Fruit fly (Drosophila melanogaster) whole organism, embryonic: ENCODE results near the gene ZnT33D.
A peak's percentile ranks its signal among the peaks of the same experiment; 100 is the strongest.

Experiments
- Abd-B ChIP-seq: fragments of 200-800 bp; sonication (Bioruptor generic); optimal IDR thresholded peaks from 2 replicates; lab custom pipeline; 2018; ENCODE audit warnings: missing biosample characterization, mild to moderate bottlenecking, missing genetic modification characterization, moderate library complexity
- CG10321 ChIP-seq: fragments of 200-800 bp; sonication (Bioruptor generic); IDR thresholded peaks from 2 replicates; pipeline ENCODE4 v1.3.6; 2022; ENCODE audit warnings: missing biosample characterization, missing genetic modification characterization
- CG11504 ChIP-seq: fragments of 200-800 bp; sonication (Bioruptor generic); optimal IDR thresholded peaks from 3 replicates; lab custom pipeline; 2019; ENCODE audit warnings: missing biosample characterization, mild to moderate bottlenecking, missing genetic modification characterization, moderate library complexity
- CG12942 ChIP-seq: fragments of 200-800 bp; sonication (Bioruptor generic); optimal IDR thresholded peaks from 3 replicates; lab custom pipeline; 2016; ENCODE audit warnings: missing biosample characterization, missing genetic modification characterization
- CG13775 ChIP-seq: fragments of 200-800 bp; sonication (Bioruptor generic); optimal IDR thresholded peaks from 3 replicates; lab custom pipeline; 2017; ENCODE audit warnings: missing biosample characterization, mild to moderate bottlenecking, missing genetic modification characterization
- CG16779 ChIP-seq: fragments of 200-800 bp; sonication (Bioruptor generic); IDR thresholded peaks from 2 replicates; pipeline ENCODE4 v1.3.6; 2022; ENCODE audit warnings: missing biosample characterization, missing genetic modification characterization
- CG17802 ChIP-seq: fragments of 200-800 bp; sonication (Bioruptor generic); optimal IDR thresholded peaks from 2 replicates; lab custom pipeline; 2018; ENCODE audit warnings: missing biosample characterization, mild to moderate bottlenecking, missing genetic modification characterization, moderate library complexity
- CG1832 ChIP-seq: fragments of 200-800 bp; sonication (Bioruptor generic); optimal IDR thresholded peaks from 2 replicates; lab custom pipeline; 2017; ENCODE audit warnings: missing biosample characterization, mild to moderate bottlenecking, missing genetic modification characterization, inconsistent platforms
- CG2120 ChIP-seq: fragments of 200-800 bp; sonication (Bioruptor generic); optimal IDR thresholded peaks from 3 replicates; lab custom pipeline; 2016; ENCODE audit warnings: missing biosample characterization, missing genetic modification characterization
- CG3065 ChIP-seq: fragments of 200-800 bp; sonication (Bioruptor generic); optimal IDR thresholded peaks from 2 replicates; lab custom pipeline; 2016; ENCODE audit warnings: missing biosample characterization, missing genetic modification characterization
- CG34224 ChIP-seq: fragments of 200-800 bp; sonication (Bioruptor generic); IDR thresholded peaks from 3 replicates; pipeline ENCODE4 v1.3.6; 2022; ENCODE audit warnings: missing biosample characterization, missing genetic modification characterization; ENCODE audit not compliant: partially characterized antibody
- CG4360 ChIP-seq: fragments of 200-800 bp; sonication (Bioruptor generic); IDR thresholded peaks from 2 replicates; pipeline ENCODE4 v1.3.6; 2022; ENCODE audit warnings: missing biosample characterization, missing genetic modification characterization
- CG6813 ChIP-seq: fragments of 200-800 bp; sonication (Bioruptor generic); optimal IDR thresholded peaks from 2 replicates; lab custom pipeline; 2017; ENCODE audit warnings: missing biosample characterization, missing genetic modification characterization, mild to moderate bottlenecking, moderate library complexity, missing genetic modification reagents
- CG7963 ChIP-seq: fragments of 200-800 bp; sonication (Bioruptor generic); IDR thresholded peaks from 3 replicates; pipeline ENCODE4 v1.3.6; 2022; ENCODE audit warnings: missing biosample characterization, missing genetic modification characterization; ENCODE audit not compliant: partially characterized antibody
- CG7987 ChIP-seq: fragments of 200-800 bp; sonication (Bioruptor generic); optimal IDR thresholded peaks from 2 replicates; lab custom pipeline; 2018; ENCODE audit warnings: missing biosample characterization, mild to moderate bottlenecking, missing genetic modification characterization, moderate library complexity
- CG8388 ChIP-seq: fragments of 200-800 bp; sonication (Bioruptor generic); optimal IDR thresholded peaks from 2 replicates; lab custom pipeline; 2019; ENCODE audit warnings: missing biosample characterization, mild to moderate bottlenecking, missing genetic modification characterization, moderate library complexity
- CG8765 ChIP-seq: fragments of 200-800 bp; sonication (Bioruptor generic); IDR thresholded peaks from 2 replicates; pipeline ENCODE4 v1.3.6; 2022; ENCODE audit warnings: missing biosample characterization, missing genetic modification characterization
- CG9727 ChIP-seq: fragments of 200-800 bp; sonication (Bioruptor generic); optimal IDR thresholded peaks from 3 replicates; lab custom pipeline; 2017; ENCODE audit warnings: missing biosample characterization, mild to moderate bottlenecking, missing genetic modification characterization
- Chrac-16 ChIP-seq: fragments of 200-800 bp; sonication (Bioruptor generic); optimal IDR thresholded peaks from 3 replicates; lab custom pipeline; 2016; ENCODE audit warnings: missing biosample characterization, missing genetic modification characterization
- Dad ChIP-seq: fragments of 200-800 bp; sonication (Bioruptor generic); optimal IDR thresholded peaks from 3 replicates; lab custom pipeline; 2016; ENCODE audit warnings: missing biosample characterization, missing genetic modification characterization
- Deaf1 ChIP-seq: fragments of 200-800 bp; optimal IDR thresholded peaks from 3 replicates; lab custom pipeline; 2019; ENCODE audit warnings: missing biosample characterization, mild to moderate bottlenecking, missing genetic modification characterization, moderate library complexity
- Dfd ChIP-seq, 2 experiments: fragments of >200 bp; optimal IDR thresholded peaks; 2 replicates each; lab custom pipeline; 2017; ENCODE audit warnings: missing biosample characterization in 2 of 2, missing genetic modification characterization in 2 of 2
- Doc2 ChIP-seq: fragments of 200-800 bp; sonication (Bioruptor generic); IDR thresholded peaks from 2 replicates; pipeline ENCODE4 v1.3.6; 2022; ENCODE audit warnings: missing biosample characterization, missing genetic modification characterization
- Eip74EF ChIP-seq, 2 experiments: fragments of 200-800 bp in 1 of 2; fragments of >200 bp in 1 of 2; sonication (Bioruptor generic) in 1 of 2; optimal IDR thresholded peaks; 2 replicates each; lab custom pipeline; 2017 to 2019; ENCODE audit warnings: missing biosample characterization in 2 of 2, missing genetic modification characterization in 2 of 2, mild to moderate bottlenecking in 1 of 2, moderate library complexity in 1 of 2
- HLH3B ChIP-seq: fragments of 200-800 bp; sonication (Bioruptor generic); IDR thresholded peaks from 2 replicates; pipeline ENCODE4 v1.3.6; 2022; ENCODE audit warnings: missing biosample characterization, missing genetic modification characterization
- HLH54F ChIP-seq: fragments of 200-800 bp; sonication (Bioruptor generic); optimal IDR thresholded peaks from 3 replicates; lab custom pipeline; 2016; ENCODE audit warnings: missing biosample characterization, missing genetic modification characterization
- Hr51 ChIP-seq, 2 experiments: fragments of 200-800 bp; sonication (Bioruptor generic); optimal IDR thresholded peaks; 2 replicates in 1 of 2; 3 replicates in 1 of 2; lab custom pipeline; 2016 to 2018; ENCODE audit warnings: missing biosample characterization in 2 of 2, missing genetic modification characterization in 2 of 2, mild to moderate bottlenecking in 1 of 2, moderate library complexity in 1 of 2
- Jarid2 ChIP-seq: fragments of 200-800 bp; sonication (Bioruptor generic); optimal IDR thresholded peaks from 3 replicates; lab custom pipeline; 2017; ENCODE audit warnings: mild to moderate bottlenecking, missing biosample characterization, missing genetic modification reagents, missing genetic modification characterization
- Mad ChIP-seq: fragments of 200-800 bp; sonication (Bioruptor generic); optimal IDR thresholded peaks from 2 replicates; lab custom pipeline; 2016; ENCODE audit warnings: missing biosample characterization, missing genetic modification characterization
- NC2β ChIP-seq: fragments of 200-800 bp; sonication (Bioruptor generic); optimal IDR thresholded peaks from 2 replicates; lab custom pipeline; 2016; ENCODE audit warnings: missing biosample characterization, missing genetic modification characterization
- Scr ChIP-seq: fragments of 200-800 bp; sonication (Bioruptor generic); IDR thresholded peaks from 2 replicates; pipeline ENCODE4 v1.3.6; 2022; ENCODE audit warnings: missing biosample characterization, missing genetic modification characterization; ENCODE audit not compliant: partially characterized antibody
- Side ChIP-seq: fragments of 200-800 bp; sonication (Bioruptor generic); optimal IDR thresholded peaks from 2 replicates; lab custom pipeline; 2016; ENCODE audit warnings: missing biosample characterization, missing genetic modification characterization
- Tbp ChIP-seq: fragments of >200 bp; optimal IDR thresholded peaks from 2 replicates; lab custom pipeline; 2018; ENCODE audit warnings: missing biosample characterization, missing genetic modification characterization
- Trl ChIP-seq, 3 experiments: fragments of >200 bp in 2 of 3; fragments of 200-800 bp in 1 of 3; sonication (Bioruptor generic) in 1 of 3; optimal IDR thresholded peaks; 2 replicates in 1 of 3; 3 replicates in 2 of 3; lab custom pipeline; 2016 to 2017; ENCODE audit warnings: missing biosample characterization in 1 of 3, missing genetic modification characterization in 1 of 3
- abd-A ChIP-seq: fragments of 200-800 bp; sonication (Bioruptor generic); optimal IDR thresholded peaks from 3 replicates; lab custom pipeline; 2019; ENCODE audit warnings: missing biosample characterization, mild to moderate bottlenecking, missing genetic modification characterization, moderate library complexity
- ase ChIP-seq: fragments of 200-800 bp; sonication (Bioruptor generic); IDR thresholded peaks from 3 replicates; pipeline ENCODE4 v1.3.6; 2022; ENCODE audit warnings: missing biosample characterization, missing genetic modification characterization
- chif ChIP-seq, 2 experiments: fragments of 200-800 bp; sonication (Bioruptor generic); optimal IDR thresholded peaks; 3 replicates each; lab custom pipeline; 2016; ENCODE audit warnings: missing biosample characterization in 2 of 2, missing genetic modification characterization in 2 of 2
- dpn ChIP-seq, 2 experiments: fragments of 200-800 bp; sonication (Bioruptor generic); optimal IDR thresholded peaks; 3 replicates each; lab custom pipeline; 2016; ENCODE audit warnings: missing biosample characterization in 2 of 2, missing genetic modification characterization in 2 of 2
- eve ChIP-seq, 2 experiments: fragments of >200 bp; optimal IDR thresholded peaks; 2 replicates each; lab custom pipeline; 2017; ENCODE audit warnings: missing biosample characterization in 2 of 2, missing genetic modification characterization in 2 of 2
- exex ChIP-seq: fragments of 200-800 bp; sonication (Bioruptor generic); optimal IDR thresholded peaks from 4 replicates; lab custom pipeline; 2018; ENCODE audit warnings: missing biosample characterization, mild to moderate bottlenecking, missing genetic modification characterization, moderate library complexity
- p53 ChIP-seq: fragments of 200-800 bp; sonication (Bioruptor generic); optimal IDR thresholded peaks from 2 replicates; lab custom pipeline; 2016; ENCODE audit warnings: missing biosample characterization, missing genetic modification characterization
- pzg ChIP-seq: fragments of 200-800 bp; sonication (Bioruptor generic); optimal IDR thresholded peaks from 3 replicates; lab custom pipeline; 2018; ENCODE audit warnings: missing biosample characterization, mild to moderate bottlenecking, missing genetic modification characterization, moderate library complexity
- schlank ChIP-seq: fragments of 200-800 bp; sonication (Bioruptor generic); optimal IDR thresholded peaks from 2 replicates; lab custom pipeline; 2018; ENCODE audit warnings: missing biosample characterization, mild to moderate bottlenecking, missing genetic modification characterization
- sens ChIP-seq: fragments of 200-800 bp; sonication (Bioruptor generic); peaks from one replicate; lab custom pipeline; 2016; ENCODE audit warnings: missing biosample characterization, missing genetic modification characterization
- slou ChIP-seq: fragments of 200-800 bp; sonication (Bioruptor generic); optimal IDR thresholded peaks from 3 replicates; lab custom pipeline; 2016; ENCODE audit warnings: missing biosample characterization, missing genetic modification characterization
- sqz ChIP-seq: fragments of 200-800 bp; sonication (Bioruptor generic); optimal IDR thresholded peaks from 3 replicates; lab custom pipeline; 2018; ENCODE audit warnings: missing biosample characterization, mild to moderate bottlenecking, missing genetic modification characterization
- sr ChIP-seq: fragments of 200-800 bp; sonication (Bioruptor generic); IDR thresholded peaks from 3 replicates; pipeline ENCODE4 v1.3.6; 2022; ENCODE audit warnings: missing biosample characterization, missing genetic modification characterization
- twi ChIP-seq: fragments of 200-800 bp; optimal IDR thresholded peaks from 2 replicates; lab custom pipeline; 2019; ENCODE audit warnings: missing biosample characterization, mild to moderate bottlenecking, missing genetic modification characterization, moderate library complexity
- vvl ChIP-seq: fragments of 200-800 bp; sonication (Bioruptor generic); IDR thresholded peaks from 2 replicates; pipeline ENCODE4 v1.3.6; 2022; ENCODE audit warnings: missing biosample characterization, missing genetic modification characterization
- wdn ChIP-seq: fragments of 200-800 bp; sonication (Bioruptor generic); IDR thresholded peaks from 2 replicates; pipeline ENCODE4 v1.3.6; 2022; ENCODE audit warnings: missing biosample characterization, missing genetic modification characterization

Gene ZnT33D

dm6 chr2L:12134125-12134378, 30.0 kb upstream of the ZnT33D start:
- TF ChIP-seq CG7963 (no peak), Dad (GFP tag; lab: Kevin White, UChicago) (no peak), Trl (optimal IDR thresholded peaks at IDR 0.05; lab: Kevin White, UChicago) (peak; percentile 73 to 84), Trl (GFP tag; optimal IDR thresholded peaks at IDR 0.05; lab: Kevin White, UChicago) (no peak), pzg (GFP tag; lab: Kevin White, UChicago) (no peak), slou (GFP tag; lab: Kevin White, UChicago) (no peak), Scr (GFP tag; lab: Robert Waterston, UW) (no peak), CG3065 (GFP tag; lab: Kevin White, UChicago) (no peak), schlank (tag; lab: Kevin White, UChicago) (no peak), CG8765 (GFP tag; lab: Robert Waterston, UW) (no peak), CG4360 (GFP tag; lab: Robert Waterston, UW) (no peak), Abd-B (no peak), CG8388 (GFP tag; lab: Kevin White, UChicago) (no peak), dpn (GFP tag; optimal IDR thresholded peaks at IDR 0.05; lab: Kevin White, UChicago) (no peak), sqz (GFP tag; lab: Kevin White, UChicago) (peak; percentile 13), NC2β (GFP tag; lab: Kevin White, UChicago) (no peak), ase (GFP tag; lab: Robert Waterston, UW) (no peak), CG9727 (GFP tag; lab: Kevin White, UChicago) (no peak), Chrac-16 (GFP tag; lab: Kevin White, UChicago) (no peak)

DNA sequence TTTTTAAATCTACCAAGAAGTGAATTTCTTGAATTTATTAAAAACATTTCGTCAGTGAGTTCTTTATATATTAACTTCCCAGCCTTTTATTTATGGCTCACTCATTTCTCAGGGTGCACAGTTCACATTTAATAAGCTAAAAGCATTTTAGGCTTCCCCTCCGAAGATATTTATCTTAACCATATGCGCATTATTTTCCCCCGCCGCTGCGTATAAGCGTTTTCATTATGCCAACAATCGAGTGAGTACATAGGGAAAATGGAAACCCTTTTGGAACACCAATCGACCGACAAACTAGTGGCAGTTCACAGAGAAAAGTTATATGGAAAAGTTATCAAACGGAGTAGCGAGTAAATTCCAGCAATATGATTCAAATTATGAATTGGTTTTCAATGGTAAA, 26.3 kb upstream of the ZnT33D start, which contains the start of gene Gr33a:
TSS of gene Gr33a (plus strand) at position 301 of the 400 bp plus-strand sequence.
- TF ChIP-seq eve (GFP tag; optimal IDR thresholded peaks at IDR 0.05; lab: Kevin White, UChicago): no peak
- no peak for TF ChIP-seq CG16779 (GFP tag; lab: Robert Waterston, UW)
- no peak for TF ChIP-seq sens (GFP tag; lab: Kevin White, UChicago)
- TF ChIP-seq HLH3B: no peak
- TF ChIP-seq vvl (GFP tag; lab: Robert Waterston, UW): no peak
- no peak for TF ChIP-seq Side (GFP tag; lab: Kevin White, UChicago)
- no peak for TF ChIP-seq wdn (GFP tag; lab: Robert Waterston, UW)
- no peak for TF ChIP-seq CG10321 (GFP tag; lab: Robert Waterston, UW)
- no peak for TF ChIP-seq CG17802 (tag; lab: Kevin White, UChicago)
- TF ChIP-seq CG2120 (GFP tag; lab: Kevin White, UChicago): no peak
- TF ChIP-seq exex (tag; lab: Kevin White, UChicago): no peak
- TF ChIP-seq CG1832 (GFP tag; lab: Kevin White, UChicago): no peak
- TF ChIP-seq CG6813 (GFP tag; lab: Kevin White, UChicago): no peak
- TF ChIP-seq CG7987 (GFP tag; lab: Kevin White, UChicago): no peak
- no peak for TF ChIP-seq Eip74EF (GFP tag; optimal IDR thresholded peaks at IDR 0.05; lab: Kevin White, UChicago)
- no peak for TF ChIP-seq Dfd (GFP tag; optimal IDR thresholded peaks at IDR 0.05; lab: Kevin White, UChicago)
- no peak for TF ChIP-seq sr (GFP tag; lab: Robert Waterston, UW)
- no peak for TF ChIP-seq Doc2 (GFP tag; lab: Robert Waterston, UW)
- TF ChIP-seq Tbp (GFP tag; lab: Kevin White, UChicago): no peak
- TF ChIP-seq CG13775 (GFP tag; lab: Kevin White, UChicago): no peak

dm6 chr2L:12142439-12142838, 21.6 kb upstream of the ZnT33D start, which contains the start of gene CG31760:
CG31760 (plus strand) TSS chr2L:12142780.
- TF ChIP-seq CG11504 (tag; lab: Kevin White, UChicago) (peak; percentile 84), Deaf1 (peak; percentile 96), HLH54F (GFP tag; lab: Kevin White, UChicago) (no peak), chif (GFP tag; optimal IDR thresholded peaks at IDR 0.05; lab: Kevin White, UChicago) (no peak), Jarid2 (GFP tag; lab: Kevin White, UChicago) (peak; percentile 7), CG34224 (GFP tag; lab: Robert Waterston, UW) (no peak), Mad (no peak), p53 (no peak), Doc2 (GFP tag; lab: Robert Waterston, UW) (no peak), abd-A (tag; lab: Kevin White, UChicago) (peak; percentile 47), CG12942 (GFP tag; lab: Kevin White, UChicago) (no peak), Hr51 (GFP tag; optimal IDR thresholded peaks at IDR 0.05; lab: Kevin White, UChicago) (no peak), twi (peak; percentile 4)
